Fruit fly (Drosophila melanogaster): ENCODE measurements around the gene Mp.

Mp gene

DNA sequence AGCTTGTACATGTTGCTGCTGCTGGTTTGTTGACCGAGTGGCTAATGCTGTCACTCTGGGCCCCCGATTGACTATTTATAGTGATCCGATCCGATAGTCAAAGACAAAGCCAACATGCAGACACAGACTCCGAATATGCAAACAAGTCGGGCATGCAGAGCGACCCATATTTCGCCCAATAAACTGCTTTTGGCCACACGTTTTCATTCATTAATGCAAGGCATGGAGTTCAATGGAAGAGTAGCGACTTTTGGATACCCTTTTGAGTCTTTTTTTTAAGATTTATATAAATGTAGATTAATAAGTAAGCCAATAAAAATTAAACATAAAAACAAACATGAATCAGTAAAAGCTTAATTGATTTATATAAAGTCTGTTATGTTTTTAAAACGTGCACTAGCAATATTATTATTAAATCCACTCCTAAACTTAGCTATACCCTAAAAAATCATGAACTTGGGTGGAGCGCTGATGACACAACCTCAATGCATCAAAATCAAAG is 88.0 kb downstream of the Mp start, which contains the start of gene Cpr65Ea:
Gene Cpr65Ea, minus strand, starts transcription at position 51 of the 502 bp plus-strand sequence.
- no peak for TF ChIP-seq Myc (optimal IDR thresholded peaks at IDR 0.05)
- TF ChIP-seq insv (optimal IDR thresholded peaks at IDR 0.05), result no peak
- TF ChIP-seq Sin3A (optimal IDR thresholded peaks at IDR 0.05), result no peak
- no peak for TF ChIP-seq psq (optimal IDR thresholded peaks at IDR 0.05)

DNA sequence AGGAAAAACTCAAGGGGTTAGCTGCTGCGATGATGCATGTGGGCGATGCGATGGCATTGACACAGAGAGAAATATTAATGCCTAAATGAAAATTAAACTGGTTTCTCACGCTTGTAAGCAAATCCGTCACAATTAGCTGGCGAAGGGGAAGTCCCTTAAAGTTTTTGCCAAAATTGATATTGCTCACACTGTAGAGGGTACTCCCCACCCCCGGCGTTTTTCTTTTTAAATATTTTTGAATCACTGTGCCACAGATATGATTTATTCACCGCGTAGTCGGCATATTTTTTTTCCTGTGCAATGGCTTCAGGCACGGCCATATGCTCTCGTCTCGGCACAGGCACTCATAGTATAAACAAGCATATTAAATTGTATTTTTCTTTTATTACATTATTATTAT is 88.7 kb downstream of the Mp start:
- TF ChIP-seq Myc (optimal IDR thresholded peaks at IDR 0.05) (no peak), h (optimal IDR thresholded peaks at IDR 0.05) (no peak), ttk (optimal IDR thresholded peaks at IDR 0.05) (no peak), insv (optimal IDR thresholded peaks at IDR 0.05) (no peak), Sin3A (optimal IDR thresholded peaks at IDR 0.05) (no peak), psq (optimal IDR thresholded peaks at IDR 0.05) (no peak)

DNA sequence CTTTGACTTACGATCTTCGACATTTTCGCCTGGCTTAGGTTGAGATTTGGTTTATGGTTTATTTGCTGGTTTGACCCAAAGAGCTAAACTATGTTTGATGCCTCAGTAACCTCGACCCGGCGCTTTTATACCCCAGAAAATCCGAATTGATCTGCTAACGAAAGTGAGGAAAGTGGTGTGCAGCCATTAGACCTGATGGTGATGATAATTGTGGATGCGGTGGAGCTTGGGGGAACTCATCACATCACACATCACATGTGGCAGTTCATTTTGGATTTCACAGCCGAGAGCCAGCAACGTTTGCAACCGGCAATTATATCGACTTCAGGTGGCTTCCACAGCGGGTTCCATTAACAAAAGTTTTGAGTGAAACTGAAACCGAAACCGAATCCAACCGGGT is 90.0 kb downstream of the Mp start, which contains the start of gene Cpr65Eb:
Gene Cpr65Eb, minus strand, starts transcription at position 101 of the 400 bp plus-strand sequence.
- TF ChIP-seq h (optimal IDR thresholded peaks at IDR 0.05) (no peak), insv (optimal IDR thresholded peaks at IDR 0.05) (no peak), Myc (optimal IDR thresholded peaks at IDR 0.05) (no peak), ttk (optimal IDR thresholded peaks at IDR 0.05) (no peak), psq (optimal IDR thresholded peaks at IDR 0.05) (no peak), Sin3A (optimal IDR thresholded peaks at IDR 0.05) (no peak)

DNA sequence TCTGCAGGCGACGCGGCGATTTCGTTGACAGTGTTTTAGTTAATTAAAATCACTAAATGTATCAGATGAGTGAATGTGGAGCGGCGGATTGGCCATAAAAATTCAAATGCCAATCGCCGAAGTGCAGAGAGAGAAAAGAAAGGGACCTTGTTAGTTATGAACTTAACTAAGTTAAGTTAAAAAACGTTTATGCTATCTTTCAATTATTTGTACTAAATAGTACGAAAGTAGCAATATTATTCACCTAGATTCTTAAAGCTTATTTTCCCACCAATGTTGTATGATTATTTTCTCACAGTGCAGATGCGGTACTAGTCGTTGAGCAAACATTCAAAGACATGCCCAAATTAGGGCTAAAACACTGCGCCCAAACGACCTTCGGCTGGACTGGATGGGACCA is 92.1 kb downstream of the Mp start:
- TF ChIP-seq Myc (optimal IDR thresholded peaks at IDR 0.05) (no peak), h (optimal IDR thresholded peaks at IDR 0.05) (no peak), psq (optimal IDR thresholded peaks at IDR 0.05) (no peak), ttk (optimal IDR thresholded peaks at IDR 0.05) (no peak)

DNA sequence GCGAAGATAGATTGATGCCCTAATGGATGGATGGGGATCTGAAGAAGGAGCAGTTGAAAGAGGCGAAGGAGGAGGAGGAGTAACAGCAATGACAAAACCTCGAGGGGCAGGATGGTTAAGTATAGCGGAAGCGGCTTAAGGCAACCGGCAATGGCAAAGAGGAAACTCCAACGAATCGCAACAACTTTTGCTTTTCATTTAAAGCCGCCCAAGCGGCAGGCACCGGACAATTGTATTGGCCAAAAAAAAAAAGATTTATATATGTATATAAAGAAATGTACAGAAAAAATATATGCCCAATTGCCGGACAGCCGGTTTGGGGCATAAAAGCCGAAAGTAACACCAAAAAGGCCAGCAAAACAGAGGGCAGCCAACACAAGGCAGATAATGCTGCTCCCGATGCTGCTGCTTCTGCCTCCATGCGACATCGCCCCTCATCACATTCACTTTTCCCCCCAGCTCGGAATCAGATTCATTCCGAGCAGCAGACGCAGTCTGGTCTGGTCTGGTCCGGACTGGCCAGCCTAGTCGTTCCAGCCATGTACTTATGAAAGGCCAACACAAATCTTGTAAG is 92.8 kb downstream of the Mp start:
- TF ChIP-seq ttk (optimal IDR thresholded peaks at IDR 0.05) (no peak), psq (optimal IDR thresholded peaks at IDR 0.05) (no peak), Sin3A (optimal IDR thresholded peaks at IDR 0.05) (no peak), Myc (optimal IDR thresholded peaks at IDR 0.05) (no peak), insv (optimal IDR thresholded peaks at IDR 0.05) (no peak), h (optimal IDR thresholded peaks at IDR 0.05) (no peak)

DNA sequence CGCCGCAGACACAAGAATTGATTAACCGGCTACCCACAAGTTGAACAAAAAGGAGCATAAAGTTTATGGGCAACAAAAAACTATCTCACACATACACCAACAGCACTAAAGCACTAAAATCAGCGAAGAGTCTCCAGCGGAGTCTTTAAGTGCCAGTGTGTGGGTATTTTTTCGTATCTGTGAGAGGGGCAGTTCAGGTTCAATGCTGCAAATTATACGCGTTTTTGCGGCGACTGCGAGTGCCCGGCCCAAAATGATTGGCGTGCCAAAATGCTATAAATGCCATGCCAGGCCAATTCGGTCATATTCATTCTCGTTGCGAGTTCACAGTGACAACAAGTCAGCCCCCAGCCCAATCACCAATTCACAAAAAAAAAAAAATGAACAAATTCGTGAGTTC is 94.3 kb downstream of the Mp start, which contains the start of gene Cpr65Ec:
Gene Cpr65Ec, plus strand, starts transcription at position 301 of the 400 bp plus-strand sequence.
- TF ChIP-seq insv (optimal IDR thresholded peaks at IDR 0.05), result no peak
- no peak for TF ChIP-seq ttk (optimal IDR thresholded peaks at IDR 0.05)
- no peak for TF ChIP-seq Myc (optimal IDR thresholded peaks at IDR 0.05)
- TF ChIP-seq h (optimal IDR thresholded peaks at IDR 0.05), result no peak
- no peak for TF ChIP-seq psq (optimal IDR thresholded peaks at IDR 0.05)
- TF ChIP-seq Sin3A (optimal IDR thresholded peaks at IDR 0.05), result no peak

DNA sequence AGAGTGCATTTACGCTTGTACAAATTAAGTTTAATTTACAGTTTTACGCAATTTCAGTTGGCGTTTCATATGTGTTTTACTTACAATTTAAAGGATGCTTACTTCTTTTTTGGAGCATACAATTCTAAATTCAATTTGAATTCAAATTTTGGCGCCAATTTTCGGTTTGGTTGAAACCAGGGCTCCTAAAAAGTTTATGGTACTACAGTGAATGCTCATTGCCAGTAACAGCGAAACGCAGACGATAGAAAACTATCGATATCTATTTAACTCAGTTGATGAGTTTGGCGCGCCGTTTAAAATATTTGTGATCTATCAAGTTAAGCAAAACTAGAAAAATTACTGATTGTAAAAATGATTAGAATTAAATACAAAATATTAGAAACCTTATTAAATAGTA is 95.4 kb downstream of the Mp start:
- TF ChIP-seq insv (optimal IDR thresholded peaks at IDR 0.05) (no peak), psq (optimal IDR thresholded peaks at IDR 0.05) (no peak), ttk (optimal IDR thresholded peaks at IDR 0.05) (no peak)

DNA sequence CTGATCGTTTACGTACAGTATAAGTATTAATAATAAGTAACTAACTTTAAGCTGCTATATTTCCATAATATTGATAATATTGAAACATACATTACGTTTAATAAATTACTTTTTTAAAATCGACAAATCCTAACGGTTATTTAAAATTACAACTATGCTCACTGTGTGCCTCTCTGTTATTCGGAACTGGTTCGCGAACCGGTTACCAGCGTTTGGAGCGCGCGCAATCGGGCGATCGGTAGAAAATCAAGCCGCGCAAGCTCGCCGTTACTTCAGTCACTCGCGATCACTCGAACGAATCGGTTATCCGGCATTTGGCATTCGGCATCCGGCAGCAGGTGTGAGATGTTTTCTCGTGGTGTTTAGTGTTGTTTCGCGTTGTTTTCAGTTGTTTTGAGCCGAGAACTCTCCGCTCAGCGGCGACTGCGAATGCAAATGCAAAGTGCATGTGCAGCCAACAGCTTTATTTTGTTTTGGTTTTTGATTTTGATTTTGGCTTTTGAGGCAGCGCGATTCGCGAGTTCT is 96.0 kb downstream of the Mp start, which contains the start of gene form3:
Gene form3, plus strand, starts transcription at position 271 of the 525 bp plus-strand sequence.
- no peak for TF ChIP-seq insv (optimal IDR thresholded peaks at IDR 0.05)
- TF ChIP-seq ttk (optimal IDR thresholded peaks at IDR 0.05), result no peak
- no peak for TF ChIP-seq Myc (optimal IDR thresholded peaks at IDR 0.05)
- TF ChIP-seq psq (optimal IDR thresholded peaks at IDR 0.05), result no peak
- no peak for TF ChIP-seq Sin3A (optimal IDR thresholded peaks at IDR 0.05)
- TF ChIP-seq h (optimal IDR thresholded peaks at IDR 0.05), result no peak

DNA sequence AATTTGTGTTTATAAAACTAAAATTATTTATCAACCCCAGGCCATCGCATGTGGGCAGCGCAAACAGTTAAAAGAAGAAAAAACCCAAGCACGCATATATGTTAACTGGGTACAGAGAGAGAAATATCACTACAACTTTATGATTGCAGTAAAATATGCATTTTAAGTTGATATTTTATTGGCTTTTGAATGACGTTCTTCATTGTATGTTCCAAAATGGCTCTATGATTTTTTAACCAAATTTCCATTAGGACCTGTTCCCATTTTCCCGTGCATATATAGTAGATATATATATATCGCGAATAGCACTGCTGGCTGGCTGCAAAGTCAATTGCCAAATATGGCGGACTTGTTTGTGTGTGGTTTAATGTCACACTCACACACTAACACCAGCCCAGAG is 97.9 kb downstream of the Mp start:
- TF ChIP-seq Sin3A (optimal IDR thresholded peaks at IDR 0.05), result no peak
- TF ChIP-seq h (optimal IDR thresholded peaks at IDR 0.05), result no peak
- no peak for TF ChIP-seq Myc (optimal IDR thresholded peaks at IDR 0.05)
- TF ChIP-seq ttk (optimal IDR thresholded peaks at IDR 0.05), result no peak
- no peak for TF ChIP-seq psq (optimal IDR thresholded peaks at IDR 0.05)
- TF ChIP-seq insv (optimal IDR thresholded peaks at IDR 0.05), result no peak
